Worm (Caenorhabditis elegans) whole organism, L4/young adult: Measurements from ENCODE around the gene W10C6.2.

ENCODE experiments used
- W03F9.2 ChIP-seq: fragments of 150-350 bp; optimal IDR thresholded peaks from 2 replicates; lab custom pipeline; 2014; ENCODE audit warnings: missing biosample characterization, missing genetic modification characterization
- dao-5 ChIP-seq: sonication (generic microtip); optimal IDR thresholded peaks from 2 replicates; lab custom pipeline; 2016; ENCODE audit warnings: missing genotype, missing genetic modification characterization, moderate library complexity, missing compliant biosample characterization
- him-1 ChIP-seq: sonication (generic microtip); optimal IDR thresholded peaks from 2 replicates; lab custom pipeline; 2016; ENCODE audit warnings: missing genotype, missing genetic modification reagents, missing genetic modification characterization, missing compliant biosample characterization

DNA sequence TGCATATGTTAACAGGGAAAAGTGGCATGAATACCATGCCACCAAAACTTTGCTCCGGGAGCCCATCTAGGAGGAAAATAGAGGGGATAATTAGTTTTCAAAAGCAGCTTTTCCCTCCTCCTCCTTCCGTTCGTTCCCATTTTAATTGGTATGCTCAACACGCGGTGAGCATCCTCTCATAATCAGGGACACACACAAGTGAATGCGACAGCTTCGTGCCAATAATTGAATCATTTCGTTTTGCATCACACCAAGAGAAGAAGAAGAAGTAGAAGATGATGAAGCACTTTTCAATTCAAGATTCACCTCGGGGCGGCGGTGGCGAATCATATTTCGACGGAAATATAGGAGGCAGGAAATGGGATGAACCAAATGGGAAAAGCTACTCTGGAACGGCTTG is 33.6 kb downstream of the W10C6.2 start:
- TF ChIP-seq him-1 (tag; lab: Kevin White, UChicago) (no peak), dao-5 (tag; lab: Kevin White, UChicago) (no peak), W03F9.2 (tag; lab: Kevin White, UChicago) (no peak)
